Fruit fly (Drosophila melanogaster): ENCODE data around the gene Pkc98E.

Gene Pkc98E

dm6 chr3R:29069208-29070072 is 30.5 kb downstream of the Pkc98E start (continued):
- TF ChIP-seq CG1603 (tag; optimal IDR thresholded peaks at IDR 0.05) (no peak), Trl (optimal IDR thresholded peaks at IDR 0.05) (peak; percentile 32 to 35), Trl (GFP tag; optimal IDR thresholded peaks at IDR 0.05) (no peak), CG12219 (GFP tag; optimal IDR thresholded peaks at IDR 0.05) (no peak), kay (GFP tag; optimal IDR thresholded peaks at IDR 0.05) (no peak), zfh1 (GFP tag; IDR thresholded peaks at IDR 0.05) (no peak), Dll (GFP tag; IDR thresholded peaks at IDR 0.05; ENCODE audit: partially characterized antibody) (no peak), hb (GFP tag; IDR thresholded peaks at IDR 0.05; ENCODE audit: partially characterized antibody) (no peak), CG17186 (GFP tag; optimal IDR thresholded peaks at IDR 0.05) (no peak), CG1647 (GFP tag; optimal IDR thresholded peaks at IDR 0.05) (no peak), Hr39 (optimal IDR thresholded peaks at IDR 0.05) (no peak), CG17328 (GFP tag; IDR thresholded peaks at IDR 0.05) (no peak), pan (optimal IDR thresholded peaks at IDR 0.05) (no peak), pan (GFP tag; optimal IDR thresholded peaks at IDR 0.05 in 1 of 2, IDR thresholded peaks at IDR 0.05 in 1 of 2) (no peak), CG3407 (GFP tag; optimal IDR thresholded peaks at IDR 0.05) (peak; percentile 99), Sry-β (GFP tag; optimal IDR thresholded peaks at IDR 0.05) (no peak), HmgD (GFP tag; optimal IDR thresholded peaks at IDR 0.05) (no peak), ato (GFP tag; IDR thresholded peaks at IDR 0.05; ENCODE audit: partially characterized antibody) (no peak), nau (GFP tag; optimal IDR thresholded peaks at IDR 0.05) (no peak), Jarid2 (GFP tag; optimal IDR thresholded peaks at IDR 0.05) (no peak), Ets97D (GFP tag; optimal IDR thresholded peaks at IDR 0.05) (no peak), bigmax (GFP tag; optimal IDR thresholded peaks at IDR 0.05) (no peak), CG15073 (GFP tag; optimal IDR thresholded peaks at IDR 0.05) (no peak), gcm2 (GFP tag; optimal IDR thresholded peaks at IDR 0.05) (no peak), CG2120 (GFP tag; optimal IDR thresholded peaks at IDR 0.05) (no peak), knrl (GFP tag; IDR thresholded peaks at IDR 0.05; ENCODE audit: partially characterized antibody) (no peak), seq (GFP tag; IDR thresholded peaks at IDR 0.05) (no peak), CG7786 (GFP tag; optimal IDR thresholded peaks at IDR 0.05) (no peak)

dm6 chr3R:29071141-29071540 is 32.2 kb downstream of the Pkc98E start:
- TF ChIP-seq Med (GFP tag) = peak; percentile 53
- TF ChIP-seq CG32767 (GFP tag; IDR thresholded peaks at IDR 0.05) = no peak
- TF ChIP-seq lab (GFP tag; optimal IDR thresholded peaks at IDR 0.05) = peak; percentile 13
- peak; percentile 20 for TF ChIP-seq ATbp (GFP tag; optimal IDR thresholded peaks at IDR 0.05)
- peak; percentile 9; the same call in 1 of the 2 replicates for TF ChIP-seq vvl (GFP tag; IDR thresholded peaks at IDR 0.05)
- no peak for TF ChIP-seq Neu2 (GFP tag; optimal IDR thresholded peaks at IDR 0.05; ENCODE audit: borderline replicate concordance)
- TF ChIP-seq CG11695 (GFP tag; IDR thresholded peaks at IDR 0.05) = 0 out of 3 replicates have a peak, but pooled peaks have one; percentile 28
- TF ChIP-seq sens (GFP tag) = peak; percentile 24
- peak; percentile 15 for TF ChIP-seq wek (GFP tag; optimal IDR thresholded peaks at IDR 0.05)
- TF ChIP-seq mam (GFP tag; optimal IDR thresholded peaks at IDR 0.05) = no peak

dm6 chr3R:29072834-29073233 is 33.9 kb downstream of the Pkc98E start:
- TF ChIP-seq bsh (GFP tag; optimal IDR thresholded peaks at IDR 0.05) (peak in 1 of 2 experiments; percentile 22), ac (GFP tag; optimal IDR thresholded peaks at IDR 0.05) (peak; percentile 51), sens (GFP tag) (no peak), CG16813 (GFP tag; IDR thresholded peaks at IDR 0.05; ENCODE audit: partially characterized antibody) (no peak), zen (tag; optimal IDR thresholded peaks at IDR 0.05) (peak; percentile 1), Med (GFP tag) (peak; percentile 35), CG11696 (GFP tag; IDR thresholded peaks at IDR 0.05) (0 out of 2 replicates have a peak, but pooled peaks have one; percentile 52), CHES-1-like (GFP tag; optimal IDR thresholded peaks at IDR 0.05) (no peak), CG1603 (tag; optimal IDR thresholded peaks at IDR 0.05) (peak; percentile 9)
